Worm (Caenorhabditis elegans) whole organism, young adult: ENCODE results near the gene C56G2.4.

Source experiments
- K12H6.12 ChIP-seq: fragments of 200-800 bp; sonication (Bioruptor generic); optimal IDR thresholded peaks from 2 replicates; lab custom pipeline; 2018; ENCODE audit warnings: mild to moderate bottlenecking, missing genetic modification characterization, missing compliant biosample characterization
- Y53G8AR.9 ChIP-seq: fragments of 200-800 bp; sonication (Bioruptor generic); conservative IDR thresholded peaks from 2 replicates; pipeline ENCODE4 v1.3.6; 2022; ENCODE audit warnings: missing genetic modification reagents, missing genetic modification characterization, missing compliant biosample characterization
- ama-1 ChIP-seq, 3 experiments: fragments of 150-350 bp in 1 of 3; sonication (generic microtip) in 2 of 3; optimal IDR thresholded peaks; 2 replicates each; lab custom pipeline; 2014 to 2018; ENCODE audit warnings: missing biosample characterization in 2 of 3, missing genetic modification characterization in 2 of 3, missing genetic modification reagents in 2 of 3
- hrde-1 ChIP-seq: sonication (generic microtip); optimal IDR thresholded peaks from 2 replicates; lab custom pipeline; 2016; ENCODE audit warnings: missing genetic modification characterization, mild to moderate bottlenecking, missing compliant biosample characterization, moderate library complexity, missing genotype, missing genetic modification reagents, borderline replicate concordance
- let-526 ChIP-seq: fragments of 200-800 bp; sonication (Bioruptor generic); IDR thresholded peaks from 2 replicates; pipeline ENCODE4 v1.3.6; 2022; ENCODE audit warnings: missing genetic modification reagents, missing genetic modification characterization, missing compliant biosample characterization
- nfya-1 ChIP-seq: sonication (generic microtip); optimal IDR thresholded peaks from 2 replicates; lab custom pipeline; 2017; ENCODE audit warnings: antibody characterized with exemption, missing compliant biosample characterization, missing genetic modification characterization, borderline replicate concordance; ENCODE audit not compliant: insufficient read depth
- snpc-1.1 ChIP-seq: sonication (generic microtip); optimal IDR thresholded peaks from 2 replicates; lab custom pipeline; 2017; ENCODE audit warnings: missing genetic modification characterization, mild to moderate bottlenecking, missing compliant biosample characterization, antibody characterized with exemption, moderate library complexity, missing genotype, missing genetic modification reagents; ENCODE audit not compliant: insufficient read depth
- unc-62 ChIP-seq: fragments of 150-350 bp; optimal IDR thresholded peaks from 2 replicates; lab custom pipeline; 2014; ENCODE audit warnings: missing biosample characterization, missing genetic modification reagents, missing genetic modification characterization

DNA sequence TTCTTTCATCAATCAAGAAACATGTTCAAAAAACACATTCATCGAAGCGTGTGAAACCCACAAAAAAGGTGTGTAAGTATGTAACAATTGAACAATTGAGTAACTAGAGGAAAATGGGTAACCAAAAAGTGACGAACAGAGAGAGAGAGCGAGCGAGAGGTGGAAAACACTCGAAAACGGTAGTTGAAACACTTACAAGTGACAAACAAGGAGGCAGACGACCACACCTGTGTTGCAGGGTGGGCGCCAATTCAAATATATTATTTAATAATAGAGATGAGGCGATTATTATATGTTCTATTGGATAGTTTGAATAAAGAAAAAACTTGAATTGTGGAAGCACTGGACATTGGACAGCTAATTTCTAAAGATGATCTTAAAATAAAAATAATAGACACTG lies 42.2 kb upstream of the C56G2.4 start:
- TF ChIP-seq hrde-1 (tag; lab: Kevin White, UChicago) = no peak
- TF ChIP-seq let-526 (GFP tag; lab: Robert Waterston, UW) = no peak
- TF ChIP-seq nfya-1 (tag; lab: Kevin White, UChicago) = no peak
- TF ChIP-seq snpc-1.1 (tag; lab: Kevin White, UChicago) = no peak
- no peak for TF ChIP-seq K12H6.12 (tag; lab: Kevin White, UChicago)
- no peak for TF ChIP-seq Y53G8AR.9 (GFP tag; lab: Robert Waterston, UW)
- no peak for TF ChIP-seq ama-1 (optimal IDR thresholded peaks at IDR 0.05; lab: Kevin White, UChicago)
- TF ChIP-seq ama-1 (GFP tag; optimal IDR thresholded peaks at IDR 0.05; lab: Kevin White, UChicago) = no peak
- no peak for TF ChIP-seq unc-62
